Worm (Caenorhabditis elegans): Measurements from ENCODE around the gene T04F8.7.
A peak's percentile ranks its signal among the peaks of the same experiment; 100 is the strongest.

- TF ChIP-seq C08G9.2 (tag; optimal IDR thresholded peaks at IDR 0.05) (peak; percentile 42), eyg-1 (tag; optimal IDR thresholded peaks at IDR 0.05) (no peak), elt-2 (tag; optimal IDR thresholded peaks at IDR 0.05) (no peak)
Measured at ce11 chrX:11693092-11693491, 12.3 kb upstream of the T04F8.7 start, which contains the start of gene smcl-1.

Data from whole organism, late embryonic.